Worm (Caenorhabditis elegans) whole organism, L4 larva: Measurements from ENCODE around the gene ttr-41.
A peak's percentile ranks its signal among the peaks of the same experiment; 100 is the strongest.

Experiments
- F49E8.2 ChIP-seq: sonication (generic microtip); optimal IDR thresholded peaks from 2 replicates; lab custom pipeline; 2016; ENCODE audit warnings: missing compliant biosample characterization, mild to moderate bottlenecking, missing genetic modification characterization, borderline replicate concordance
- R02D3.7 ChIP-seq: fragments of 150-350 bp; sonication (generic microtip); optimal IDR thresholded peaks from 3 replicates; lab custom pipeline; 2014; ENCODE audit warnings: missing biosample characterization, missing genetic modification characterization
- ZK546.5 ChIP-seq, 2 experiments: sonication (generic microtip); optimal IDR thresholded peaks; 2 replicates each; lab custom pipeline; 2017; ENCODE audit warnings: missing biosample characterization in 2 of 2, missing genetic modification characterization in 2 of 2
- ceh-82 ChIP-seq: sonication (generic microtip); optimal IDR thresholded peaks from 2 replicates; lab custom pipeline; 2017; ENCODE audit warnings: missing biosample characterization, missing genetic modification characterization
- ces-1 ChIP-seq: fragments of 150-350 bp; sonication (generic microtip); optimal IDR thresholded peaks from 4 replicates; lab custom pipeline; 2014; ENCODE audit warnings: missing biosample characterization, missing genetic modification reagents, missing genetic modification characterization
- cey-2 ChIP-seq: sonication (generic microtip); optimal IDR thresholded peaks from 3 replicates; lab custom pipeline; 2017; ENCODE audit warnings: missing genetic modification characterization, mild to moderate bottlenecking, missing compliant biosample characterization, antibody characterized with exemption, borderline replicate concordance; ENCODE audit not compliant: insufficient read depth
- dpl-1 ChIP-seq: fragments of 150-350 bp; optimal IDR thresholded peaks from 2 replicates; lab custom pipeline; 2014; ENCODE audit warnings: missing biosample characterization, missing genetic modification reagents, missing genetic modification characterization
- egl-27 ChIP-seq: sonication (generic microtip); optimal IDR thresholded peaks from 3 replicates; lab custom pipeline; 2017; ENCODE audit warnings: missing biosample characterization, missing genetic modification reagents, missing genetic modification characterization
- jun-1 ChIP-seq: fragments of 150-350 bp; optimal IDR thresholded peaks from 2 replicates; lab custom pipeline; 2014; ENCODE audit warnings: missing biosample characterization, missing genetic modification reagents, missing genetic modification characterization
- mxl-2 ChIP-seq: fragments of 200-800 bp; sonication (Bioruptor generic); conservative IDR thresholded peaks from 2 replicates; pipeline ENCODE4 v1.3.6; 2022; ENCODE audit warnings: missing genetic modification reagents, missing genetic modification characterization, missing compliant biosample characterization
- pqm-1 ChIP-seq: sonication (generic microtip); optimal IDR thresholded peaks from 2 replicates; lab custom pipeline; 2017; ENCODE audit warnings: missing biosample characterization, missing genetic modification characterization
- rbr-2 ChIP-seq: sonication (generic microtip); optimal IDR thresholded peaks from 2 replicates; lab custom pipeline; 2016; ENCODE audit warnings: missing genotype, missing genetic modification characterization, missing compliant biosample characterization
- unc-39 ChIP-seq: sonication (generic microtip); optimal IDR thresholded peaks from 2 replicates; lab custom pipeline; 2017; ENCODE audit warnings: missing biosample characterization, missing genetic modification characterization
- zip-11 ChIP-seq: fragments of 200-800 bp; sonication (Bioruptor generic); IDR thresholded peaks from 2 replicates; pipeline ENCODE4 v1.3.6; 2022; ENCODE audit warnings: missing genetic modification characterization, missing compliant biosample characterization

DNA sequence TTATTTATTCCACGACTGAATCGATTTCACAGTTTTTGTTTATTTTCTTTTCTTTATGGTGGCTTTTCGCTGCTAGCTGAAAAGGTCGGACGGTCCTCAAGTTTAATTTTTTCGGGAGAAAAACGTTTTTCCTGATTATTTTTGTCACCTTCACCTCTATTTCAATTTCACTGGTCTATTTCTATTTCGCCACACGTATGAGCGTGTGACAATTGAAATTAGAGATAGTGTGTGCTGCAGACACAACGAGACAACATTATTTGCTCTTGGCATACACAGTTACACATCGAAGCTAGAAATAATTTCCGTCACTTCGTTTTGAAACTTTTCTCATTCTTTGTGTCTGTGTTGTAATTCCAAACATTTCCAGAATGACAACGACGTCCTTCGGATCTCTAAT lies 12.0 kb downstream of the ttr-41 start, which contains the start of gene F41C3.8:
- TF ChIP-seq rbr-2 (tag; lab: Kevin White, UChicago) (no peak), R02D3.7 (no peak), unc-39 (tag; lab: Kevin White, UChicago) (no peak), F49E8.2 (tag; lab: Kevin White, UChicago) (no peak), pqm-1 (tag; lab: Kevin White, UChicago) (peak; percentile 75), ces-1 (no peak), dpl-1 (GFP tag; lab: Kevin White, UChicago) (no peak), jun-1 (tag; lab: Kevin White, UChicago) (no peak), cey-2 (tag; lab: Kevin White, UChicago) (no peak), mxl-2 (no peak), zip-11 (GFP tag; lab: Robert Waterston, UW) (no peak), egl-27 (tag; lab: Kevin White, UChicago) (no peak), ceh-82 (tag; lab: Kevin White, UChicago) (no peak), ZK546.5 (tag; optimal IDR thresholded peaks at IDR 0.05; lab: Kevin White, UChicago) (no peak)
